Worm (Caenorhabditis elegans) whole organism, young adult: Measurements from ENCODE around the gene Y17G9A.2.

ENCODE experiments used
- B0019.2 ChIP-seq: fragments of 200-800 bp; sonication (Bioruptor generic); conservative IDR thresholded peaks from 2 replicates; pipeline ENCODE4 v1.3.6; 2022; ENCODE audit warnings: missing genetic modification reagents, missing genetic modification characterization, missing compliant biosample characterization
- B0336.3 ChIP-seq: fragments of 200-800 bp; sonication (Bioruptor generic); IDR thresholded peaks from 2 replicates; pipeline ENCODE4 v1.3.6; 2022; ENCODE audit warnings: missing genetic modification characterization, missing compliant biosample characterization
- C17E4.6 ChIP-seq: fragments of 200-800 bp; sonication (Bioruptor generic); IDR thresholded peaks from 2 replicates; pipeline ENCODE4 v1.3.6; 2022; ENCODE audit warnings: missing genetic modification reagents, missing genetic modification characterization, missing compliant biosample characterization
- D2030.7 ChIP-seq: fragments of 200-800 bp; sonication (Bioruptor generic); IDR thresholded peaks from 2 replicates; pipeline ENCODE4 v1.3.6; 2022; ENCODE audit warnings: missing genetic modification reagents, missing genetic modification characterization, missing compliant biosample characterization
- F22D6.2 ChIP-seq: sonication (generic microtip); optimal IDR thresholded peaks from 2 replicates; lab custom pipeline; 2016; ENCODE audit warnings: mild to moderate bottlenecking, missing genetic modification characterization, missing compliant biosample characterization
- F37B4.10 ChIP-seq: fragments of 200-800 bp; sonication (Bioruptor generic); IDR thresholded peaks from 2 replicates; pipeline ENCODE4 v1.3.6; 2022; ENCODE audit warnings: missing genetic modification characterization, missing compliant biosample characterization
- K12H6.12 ChIP-seq: fragments of 200-800 bp; sonication (Bioruptor generic); optimal IDR thresholded peaks from 2 replicates; lab custom pipeline; 2018; ENCODE audit warnings: mild to moderate bottlenecking, missing genetic modification characterization, missing compliant biosample characterization
- Y79H2A.3 ChIP-seq: fragments of 200-800 bp; sonication (Bioruptor generic); conservative IDR thresholded peaks from 2 replicates; pipeline ENCODE4 v1.3.6; 2022; ENCODE audit warnings: missing genetic modification reagents, missing genetic modification characterization, missing compliant biosample characterization
- akir-1 ChIP-seq: fragments of 200-800 bp; sonication (Bioruptor generic); optimal IDR thresholded peaks from 2 replicates; lab custom pipeline; 2018; ENCODE audit warnings: mild to moderate bottlenecking, missing genetic modification characterization, moderate library complexity, missing compliant biosample characterization
- aptf-3 ChIP-seq: fragments of 200-800 bp; sonication (Bioruptor generic); IDR thresholded peaks from 2 replicates; pipeline ENCODE4 v1.3.6; 2022; ENCODE audit warnings: missing genetic modification characterization, missing compliant biosample characterization
- attf-6 ChIP-seq: fragments of 200-800 bp; sonication (Bioruptor generic); IDR thresholded peaks from 2 replicates; pipeline ENCODE4 v1.3.6; 2022; ENCODE audit warnings: missing genetic modification reagents, missing genetic modification characterization, missing compliant biosample characterization
- ccch-3 ChIP-seq: fragments of 200-800 bp; sonication (Bioruptor generic); optimal IDR thresholded peaks from 2 replicates; lab custom pipeline; 2018; ENCODE audit warnings: mild to moderate bottlenecking, missing genetic modification characterization, missing compliant biosample characterization
- ceh-58 ChIP-seq: fragments of 200-800 bp; sonication (Bioruptor generic); IDR thresholded peaks from 2 replicates; pipeline ENCODE4 v1.3.6; 2022; ENCODE audit warnings: missing genetic modification characterization, missing compliant biosample characterization
- ceh-79 ChIP-seq: sonication (generic microtip); optimal IDR thresholded peaks from 2 replicates; lab custom pipeline; 2017; ENCODE audit warnings: mild to moderate bottlenecking, missing genetic modification characterization, missing compliant biosample characterization
- dox-1 ChIP-seq: fragments of 200-800 bp; sonication (Bioruptor generic); IDR thresholded peaks from 2 replicates; pipeline ENCODE4 v1.3.6; 2022; ENCODE audit warnings: missing genetic modification reagents, missing genetic modification characterization, missing compliant biosample characterization
- egl-18 ChIP-seq: fragments of 200-800 bp; sonication (Bioruptor generic); IDR thresholded peaks from 2 replicates; pipeline ENCODE4 v1.3.6; 2022; ENCODE audit warnings: missing genetic modification reagents, missing genetic modification characterization, missing compliant biosample characterization
- egrh-3 ChIP-seq: fragments of 200-800 bp; sonication (Bioruptor generic); IDR thresholded peaks from 2 replicates; pipeline ENCODE4 v1.3.6; 2022; ENCODE audit warnings: missing genetic modification reagents, missing genetic modification characterization, missing compliant biosample characterization
- ekl-4 ChIP-seq: fragments of 200-800 bp; sonication (Bioruptor generic); IDR thresholded peaks from 2 replicates; pipeline ENCODE4 v1.3.6; 2022; ENCODE audit warnings: missing genetic modification reagents, missing genetic modification characterization, missing compliant biosample characterization
- gei-17 ChIP-seq: fragments of 200-800 bp; sonication (Bioruptor generic); optimal IDR thresholded peaks from 2 replicates; lab custom pipeline; 2018; ENCODE audit warnings: mild to moderate bottlenecking, missing genetic modification characterization, missing compliant biosample characterization
- hmg-20 ChIP-seq: fragments of 200-800 bp; sonication (Bioruptor generic); IDR thresholded peaks from 2 replicates; pipeline ENCODE4 v1.3.6; 2022; ENCODE audit warnings: missing genetic modification reagents, missing genetic modification characterization, missing compliant biosample characterization
- hsf-1 ChIP-seq: fragments of 200-800 bp; sonication (Bioruptor generic); IDR thresholded peaks from 2 replicates; pipeline ENCODE4 v1.3.6; 2022; ENCODE audit warnings: missing genetic modification reagents, missing genetic modification characterization, missing compliant biosample characterization
- lag-1 ChIP-seq: fragments of 200-800 bp; sonication (Bioruptor generic); IDR thresholded peaks from 2 replicates; pipeline ENCODE4 v1.3.6; 2022; ENCODE audit warnings: missing genetic modification reagents, missing genetic modification characterization, missing compliant biosample characterization
- let-607 ChIP-seq, 2 experiments: fragments of 200-800 bp in 1 of 2; sonication (Bioruptor generic) in 1 of 2; sonication (generic microtip) in 1 of 2; optimal IDR thresholded peaks; 2 replicates each; lab custom pipeline; 2016 to 2018; ENCODE audit warnings: mild to moderate bottlenecking in 2 of 2, missing compliant biosample characterization in 2 of 2, missing genetic modification characterization in 2 of 2, moderate library complexity in 2 of 2, missing genotype in 1 of 2
- lin-26 ChIP-seq: fragments of 200-800 bp; sonication (Bioruptor generic); IDR thresholded peaks from 2 replicates; pipeline ENCODE4 v1.3.6; 2022; ENCODE audit warnings: missing genetic modification reagents, missing genetic modification characterization, missing compliant biosample characterization
- lin-35 ChIP-seq, 3 experiments: fragments of 150-350 bp in 2 of 3; sonication (generic microtip) in 1 of 3; optimal IDR thresholded peaks; 2 replicates each; lab custom pipeline; 2014 to 2018; ENCODE audit warnings: missing biosample characterization in 3 of 3, missing genetic modification characterization in 3 of 3, missing genetic modification reagents in 3 of 3
- lin-54 ChIP-seq: fragments of 200-800 bp; sonication (Bioruptor generic); optimal IDR thresholded peaks from 2 replicates; lab custom pipeline; 2018; ENCODE audit warnings: mild to moderate bottlenecking, missing genetic modification characterization, missing compliant biosample characterization
- lsy-27 ChIP-seq: sonication (generic microtip); optimal IDR thresholded peaks from 2 replicates; lab custom pipeline; 2017; ENCODE audit warnings: missing genetic modification characterization, mild to moderate bottlenecking, missing compliant biosample characterization, antibody characterized with exemption, missing genotype, borderline replicate concordance; ENCODE audit not compliant: insufficient read depth
- madf-6 ChIP-seq: fragments of 200-800 bp; sonication (Bioruptor generic); IDR thresholded peaks from 2 replicates; pipeline ENCODE4 v1.3.6; 2022; ENCODE audit warnings: missing genetic modification reagents, missing genetic modification characterization, missing compliant biosample characterization
- mcd-1 ChIP-seq: fragments of 200-800 bp; sonication (Bioruptor generic); IDR thresholded peaks from 2 replicates; pipeline ENCODE4 v1.3.6; 2022; ENCODE audit warnings: missing genetic modification reagents, missing genetic modification characterization, missing compliant biosample characterization
- mes-4 ChIP-seq: sonication (generic microtip); optimal IDR thresholded peaks from 2 replicates; lab custom pipeline; 2016; ENCODE audit warnings: missing genotype, missing genetic modification characterization, missing compliant biosample characterization
- nhr-120 ChIP-seq: fragments of 200-800 bp; sonication (Bioruptor generic); IDR thresholded peaks from 2 replicates; pipeline ENCODE4 v1.3.6; 2022; ENCODE audit warnings: missing genetic modification characterization, missing compliant biosample characterization
- nhr-179 ChIP-seq: sonication (generic microtip); optimal IDR thresholded peaks from 2 replicates; lab custom pipeline; 2016; ENCODE audit warnings: mild to moderate bottlenecking, missing genetic modification characterization, missing compliant biosample characterization
- pbrm-1 ChIP-seq: fragments of 200-800 bp; sonication (Bioruptor generic); IDR thresholded peaks from 2 replicates; pipeline ENCODE4 v1.3.6; 2022; ENCODE audit warnings: missing genetic modification reagents, missing genetic modification characterization, missing compliant biosample characterization
- rcor-1 ChIP-seq: fragments of 200-800 bp; sonication (Bioruptor generic); IDR thresholded peaks from 2 replicates; pipeline ENCODE4 v1.3.6; 2022; ENCODE audit warnings: missing genetic modification reagents, missing genetic modification characterization, missing compliant biosample characterization
- rpc-1 ChIP-seq, 2 experiments: fragments of 150-350 bp in 1 of 2; sonication (generic microtip) in 1 of 2; optimal IDR thresholded peaks; 2 replicates each; lab custom pipeline; 2014 to 2018; ENCODE audit warnings: missing biosample characterization in 1 of 2, missing genetic modification characterization in 1 of 2, missing genetic modification reagents in 1 of 2, missing genotype in 1 of 2
- sdz-38 ChIP-seq: sonication (generic microtip); optimal IDR thresholded peaks from 2 replicates; lab custom pipeline; 2016; ENCODE audit warnings: missing genotype, missing genetic modification characterization, missing compliant biosample characterization
- sea-2 ChIP-seq: fragments of 200-800 bp; sonication (Bioruptor generic); IDR thresholded peaks from 2 replicates; pipeline ENCODE4 v1.3.6; 2022; ENCODE audit warnings: missing genetic modification characterization, missing compliant biosample characterization
- sptf-2 ChIP-seq: fragments of 200-800 bp; sonication (Bioruptor generic); optimal IDR thresholded peaks from 2 replicates; lab custom pipeline; 2018; ENCODE audit warnings: mild to moderate bottlenecking, missing genetic modification characterization, missing compliant biosample characterization
- tbx-9 ChIP-seq: sonication (generic microtip); optimal IDR thresholded peaks from 2 replicates; lab custom pipeline; 2016; ENCODE audit warnings: borderline replicate concordance, missing genetic modification characterization, inconsistent platforms, missing compliant biosample characterization
- tlf-1 ChIP-seq: fragments of 200-800 bp; sonication (Bioruptor generic); optimal IDR thresholded peaks from 2 replicates; lab custom pipeline; 2018; ENCODE audit warnings: mild to moderate bottlenecking, missing genetic modification characterization, missing compliant biosample characterization
- unc-62 ChIP-seq: fragments of 150-350 bp; optimal IDR thresholded peaks from 2 replicates; lab custom pipeline; 2014; ENCODE audit warnings: missing biosample characterization, missing genetic modification reagents, missing genetic modification characterization
- zim-3 ChIP-seq: sonication (generic microtip); optimal IDR thresholded peaks from 2 replicates; lab custom pipeline; 2017; ENCODE audit warnings: mild to moderate bottlenecking, missing genetic modification characterization, moderate library complexity, missing compliant biosample characterization
- ztf-18 ChIP-seq: sonication (generic microtip); optimal IDR thresholded peaks from 2 replicates; lab custom pipeline; 2016; ENCODE audit warnings: missing genotype, mild to moderate bottlenecking, missing genetic modification characterization, missing compliant biosample characterization
- ztf-25 ChIP-seq: fragments of 200-800 bp; sonication (Bioruptor generic); IDR thresholded peaks from 2 replicates; pipeline ENCODE4 v1.3.6; 2022; ENCODE audit warnings: missing genetic modification reagents, missing genetic modification characterization, missing compliant biosample characterization
- ztf-28 ChIP-seq: fragments of 200-800 bp; sonication (Bioruptor generic); IDR thresholded peaks from 2 replicates; pipeline ENCODE4 v1.3.6; 2022; ENCODE audit warnings: missing genetic modification reagents, missing genetic modification characterization, missing compliant biosample characterization
- ztf-3 ChIP-seq: fragments of 200-800 bp; sonication (Bioruptor generic); optimal IDR thresholded peaks from 2 replicates; lab custom pipeline; 2018; ENCODE audit warnings: mild to moderate bottlenecking, missing genetic modification characterization, missing compliant biosample characterization

Y17G9A.2 gene

ce11 chrIV:4885435-4885834 is 29.3 kb upstream of the Y17G9A.2 start (continued):
- TF ChIP-seq C17E4.6 (GFP tag; lab: Robert Waterston, UW) (peak; percentile 44; the same call in 1 of the 2 replicates), hmg-20 (GFP tag; lab: Robert Waterston, UW) (no peak), rpc-1 (optimal IDR thresholded peaks at IDR 0.05; lab: Kevin White, UChicago) (peak; percentile 62), rpc-1 (tag; optimal IDR thresholded peaks at IDR 0.05; lab: Kevin White, UChicago) (peak; percentile 82), sptf-2 (GFP tag; lab: Kevin White, UChicago) (no peak), madf-6 (GFP tag; lab: Robert Waterston, UW) (no peak), ekl-4 (GFP tag; lab: Robert Waterston, UW) (no peak; the same call in 1 of the 2 replicates), pbrm-1 (no peak), sdz-38 (no peak), B0019.2 (GFP tag; lab: Robert Waterston, UW) (no peak), attf-6 (GFP tag; lab: Robert Waterston, UW) (peak; percentile 83), lsy-27 (tag; lab: Kevin White, UChicago) (no peak), ztf-25 (GFP tag; lab: Robert Waterston, UW) (0 out of 2 replicates have a peak, but pooled peaks have one; percentile 50), D2030.7 (peak; percentile 39; the same call in 1 of the 2 replicates), F22D6.2 (tag; lab: Kevin White, UChicago) (no peak), Y79H2A.3 (GFP tag; lab: Robert Waterston, UW) (no peak)

ce11 chrIV:4883984-4884383 is 27.9 kb upstream of the Y17G9A.2 start, which contains the start of gene str-166:
str-166 (plus strand) TSS chrIV:4884284.
- TF ChIP-seq tlf-1 (GFP tag; lab: Kevin White, UChicago) (no peak), tbx-9 (no peak), lin-54 (GFP tag; lab: Kevin White, UChicago) (no peak), lin-26 (no peak), rcor-1 (GFP tag; lab: Robert Waterston, UW) (no peak), K12H6.12 (tag; lab: Kevin White, UChicago) (no peak), Y79H2A.3 (GFP tag; lab: Robert Waterston, UW) (no peak), sea-2 (no peak), egl-18 (GFP tag; lab: Robert Waterston, UW) (no peak), ztf-28 (GFP tag; lab: Robert Waterston, UW) (no peak)

- TF ChIP-seq aptf-3 (GFP tag; lab: Robert Waterston, UW) = no peak
- TF ChIP-seq pbrm-1 = peak; percentile 97
- TF ChIP-seq ceh-58 (GFP tag; lab: Robert Waterston, UW) = no peak
- no peak for TF ChIP-seq gei-17
- peak; percentile 78 for TF ChIP-seq mcd-1 (GFP tag; lab: Robert Waterston, UW)
- no peak for TF ChIP-seq lin-35 (GFP tag; optimal IDR thresholded peaks at IDR 0.05; lab: Kevin White, UChicago)
- peak; percentile 46 for TF ChIP-seq ztf-18 (tag; lab: Kevin White, UChicago)
- peak; percentile 73 for TF ChIP-seq hsf-1 (GFP tag; lab: Robert Waterston, UW)
- TF ChIP-seq nhr-179 = no peak
- TF ChIP-seq egrh-3 = 0 out of 2 replicates have a peak, but pooled peaks have one; percentile 26
- no peak for TF ChIP-seq ceh-79
- no peak for TF ChIP-seq sea-2
- no peak for TF ChIP-seq akir-1 (GFP tag; lab: Kevin White, UChicago)
- TF ChIP-seq K12H6.12 (tag; lab: Kevin White, UChicago) = no peak
- TF ChIP-seq let-607 (tag; optimal IDR thresholded peaks at IDR 0.05; lab: Kevin White, UChicago) = no peak
- TF ChIP-seq nhr-120 (GFP tag; lab: Robert Waterston, UW) = no peak
- TF ChIP-seq unc-62 (GFP tag; lab: Kevin White, UChicago) = no peak
- TF ChIP-seq ztf-3 (GFP tag; lab: Kevin White, UChicago) = no peak
- TF ChIP-seq F37B4.10 (GFP tag; lab: Robert Waterston, UW) = no peak
- no peak for TF ChIP-seq lag-1 (GFP tag; lab: Robert Waterston, UW)
- no peak for TF ChIP-seq dox-1 (GFP tag; lab: Robert Waterston, UW)
- TF ChIP-seq rcor-1 (GFP tag; lab: Robert Waterston, UW) = peak; percentile 96
- no peak; the same call in 1 of the 2 replicates for TF ChIP-seq B0336.3
- TF ChIP-seq zim-3 (tag; lab: Kevin White, UChicago) = no peak
- TF ChIP-seq mes-4 (tag; lab: Kevin White, UChicago) = peak; percentile 28
- no peak for TF ChIP-seq ccch-3 (GFP tag; lab: Kevin White, UChicago)
- TF ChIP-seq sdz-38 = no peak
Measured at ce11 chrIV:4880634-4881033, 24.5 kb upstream of the Y17G9A.2 start.
